3 fruit fly cellular contexts compared by ENCODE assay signal in the genomic region with DNA sequence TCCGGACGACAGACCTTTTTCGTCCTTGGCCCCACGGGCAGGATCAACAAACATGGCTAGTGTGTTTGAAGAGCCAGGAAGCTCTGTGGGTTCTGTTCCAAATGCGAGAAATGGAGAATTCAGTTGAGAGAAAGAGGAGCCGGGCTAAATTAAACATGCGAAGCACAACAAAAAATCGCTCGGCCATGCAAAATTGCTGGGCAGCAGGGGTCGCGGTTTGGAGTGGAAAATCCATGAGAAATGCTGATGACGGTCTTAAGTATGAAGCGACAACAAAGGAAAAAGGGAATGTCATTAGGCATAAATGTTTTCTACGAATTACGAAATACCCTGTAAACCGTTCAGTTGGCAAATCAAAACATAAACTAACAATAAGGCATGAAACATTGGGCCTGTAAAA.
TF ChIP-seq lines count a peak whose summit lies in the region.

No protein-coding gene starts in this region.

- no peak for TF ChIP-seq CTCF in whole organism, embryonic (GFP tag; optimal IDR thresholded peaks at IDR 0.05; lab: Kevin White, UChicago)

TF ChIP-seq in whole organism, adult, 20 proteins besides CTCF, POLR2A, EP300 and RAD21:
- TF ChIP-seq tj (GFP tag; optimal IDR thresholded peaks at IDR 0.05; lab: Kevin White, UChicago) (peak; percentile 95), ovo (GFP tag; optimal IDR thresholded peaks at IDR 0.05; lab: Kevin White, UChicago) (no peak)

TF ChIP-seq in whole organism, embryonic, 481 proteins besides CTCF, POLR2A, EP300 and RAD21 (continues in another document):
- TF ChIP-seq CG17912 (GFP tag; optimal IDR thresholded peaks at IDR 0.05; lab: Kevin White, UChicago) (no peak), Asciz (GFP tag; optimal IDR thresholded peaks at IDR 0.05; lab: Kevin White, UChicago) (no peak), CG8290 (GFP tag; optimal IDR thresholded peaks at IDR 0.05; lab: Kevin White, UChicago) (no peak), CG8290 (tag; optimal IDR thresholded peaks at IDR 0.05; lab: Kevin White, UChicago) (no peak), odd (GFP tag; optimal IDR thresholded peaks at IDR 0.05; lab: Kevin White, UChicago) (no peak), D19B (GFP tag; optimal IDR thresholded peaks at IDR 0.05; lab: Kevin White, UChicago) (peak; percentile 34), Atf3 (GFP tag; optimal IDR thresholded peaks at IDR 0.05; lab: Kevin White, UChicago) (no peak), cwo (GFP tag; optimal IDR thresholded peaks at IDR 0.05; lab: Kevin White, UChicago) (no peak), CG7839 (tag; optimal IDR thresholded peaks at IDR 0.05; lab: Kevin White, UChicago) (no peak), CG7786 (GFP tag; optimal IDR thresholded peaks at IDR 0.05; lab: Kevin White, UChicago) (no peak), Xbp1 (GFP tag; optimal IDR thresholded peaks at IDR 0.05; lab: Kevin White, UChicago) (no peak), CG12769 (tag; optimal IDR thresholded peaks at IDR 0.05; lab: Kevin White, UChicago) (no peak), z (GFP tag; IDR thresholded peaks at IDR 0.05; lab: Robert Waterston, UW) (no peak), B-H1 (GFP tag; IDR thresholded peaks at IDR 0.05; lab: Robert Waterston, UW) (no peak), Oli (tag; optimal IDR thresholded peaks at IDR 0.05; lab: Kevin White, UChicago) (no peak), zfh1 (GFP tag; IDR thresholded peaks at IDR 0.05; lab: Robert Waterston, UW) (0 out of 3 replicates have a peak, but pooled peaks have one; percentile 39), CG32772 (GFP tag; IDR thresholded peaks at IDR 0.05; lab: Robert Waterston, UW) (no peak), CG15073 (GFP tag; optimal IDR thresholded peaks at IDR 0.05; lab: Kevin White, UChicago) (no peak), Gug (GFP tag; IDR thresholded peaks at IDR 0.05; lab: Robert Waterston, UW) (no peak), Lpt (GFP tag; optimal IDR thresholded peaks at IDR 0.05; lab: Kevin White, UChicago) (no peak), row (GFP tag; IDR thresholded peaks at IDR 0.05; lab: Robert Waterston, UW) (peak; percentile 45; the same call in 1 of the 3 replicates), NC2β (GFP tag; optimal IDR thresholded peaks at IDR 0.05; lab: Kevin White, UChicago) (no peak), Med (GFP tag; lab: Kevin White, UChicago) (peak; percentile 76), Ptx1 (GFP tag; IDR thresholded peaks at IDR 0.05; lab: Robert Waterston, UW) (0 out of 2 replicates have a peak, but pooled peaks have one; percentile 33), oc (tag; optimal IDR thresholded peaks at IDR 0.05; lab: Kevin White, UChicago) (no peak), Adf1 (GFP tag; IDR thresholded peaks at IDR 0.05; lab: Robert Waterston, UW) (no peak), D19A (tag; optimal IDR thresholded peaks at IDR 0.05; lab: Kevin White, UChicago) (no peak), CHES-1-like (GFP tag; optimal IDR thresholded peaks at IDR 0.05; lab: Kevin White, UChicago) (no peak), dan (GFP tag; IDR thresholded peaks at IDR 0.05; lab: Robert Waterston, UW) (no peak), CG10979 (tag; optimal IDR thresholded peaks at IDR 0.05; lab: Kevin White, UChicago) (no peak), btn (GFP tag; optimal IDR thresholded peaks at IDR 0.05; lab: Kevin White, UChicago) (no peak), CG4707 (GFP tag; optimal IDR thresholded peaks at IDR 0.05; lab: Kevin White, UChicago) (no peak), E2f1 (GFP tag; IDR thresholded peaks at IDR 0.05; lab: Robert Waterston, UW) (no peak), sna (GFP tag; IDR thresholded peaks at IDR 0.05; lab: Robert Waterston, UW; ENCODE audit: partially characterized antibody) (no peak), Hand (GFP tag; optimal IDR thresholded peaks at IDR 0.05; lab: Kevin White, UChicago) (no peak), CG6689 (GFP tag; IDR thresholded peaks at IDR 0.05; lab: Robert Waterston, UW) (no peak), bcd (GFP tag; optimal IDR thresholded peaks at IDR 0.05; lab: Kevin White, UChicago) (no peak), CG14441 (GFP tag; IDR thresholded peaks at IDR 0.05; lab: Robert Waterston, UW) (0 out of 2 replicates have a peak, but pooled peaks have one; percentile 31), CG4730 (GFP tag; IDR thresholded peaks at IDR 0.05; lab: Robert Waterston, UW) (no peak), CG34422 (GFP tag; IDR thresholded peaks at IDR 0.05; lab: Robert Waterston, UW) (no peak), klu (GFP tag; IDR thresholded peaks at IDR 0.05; lab: Robert Waterston, UW) (no peak), ems (GFP tag; optimal IDR thresholded peaks at IDR 0.05; lab: Kevin White, UChicago) (no peak), Fer2 (tag; optimal IDR thresholded peaks at IDR 0.05; lab: Kevin White, UChicago) (no peak), HLHmδ (GFP tag; optimal IDR thresholded peaks at IDR 0.05; lab: Kevin White, UChicago) (no peak)

TF ChIP-seq in whole organism, prepupa, 60 proteins besides CTCF, POLR2A, EP300 and RAD21:
- TF ChIP-seq Hr38 (GFP tag; optimal IDR thresholded peaks at IDR 0.05; lab: Kevin White, UChicago) (no peak), Eip78C (GFP tag; lab: Kevin White, UChicago) (peak; percentile 9)
TF ChIP-seq in whole organism, prepupa: peak in this region for 1.
